Worm (Caenorhabditis elegans): ENCODE measurements around the gene elo-7.

ce11 chrIV:9563529-9564376 is 34.0 kb downstream of the elo-7 start:
- TF ChIP-seq lin-39 (tag; optimal IDR thresholded peaks at IDR 0.05) (no peak), nhr-237 (tag; optimal IDR thresholded peaks at IDR 0.05) (no peak), aly-2 (tag; optimal IDR thresholded peaks at IDR 0.05) (no peak), nhr-28 (tag; optimal IDR thresholded peaks at IDR 0.05) (no peak), egl-27 (tag; optimal IDR thresholded peaks at IDR 0.05) (no peak), lin-13 (GFP tag; optimal IDR thresholded peaks at IDR 0.05) (no peak), unc-130 (tag; optimal IDR thresholded peaks at IDR 0.05) (no peak), zip-4 (GFP tag; optimal IDR thresholded peaks at IDR 0.05) (no peak), fos-1 (tag; optimal IDR thresholded peaks at IDR 0.05) (no peak)
